Worm (Caenorhabditis elegans): ENCODE measurements around the gene sel-11.

Gene sel-11

DNA sequence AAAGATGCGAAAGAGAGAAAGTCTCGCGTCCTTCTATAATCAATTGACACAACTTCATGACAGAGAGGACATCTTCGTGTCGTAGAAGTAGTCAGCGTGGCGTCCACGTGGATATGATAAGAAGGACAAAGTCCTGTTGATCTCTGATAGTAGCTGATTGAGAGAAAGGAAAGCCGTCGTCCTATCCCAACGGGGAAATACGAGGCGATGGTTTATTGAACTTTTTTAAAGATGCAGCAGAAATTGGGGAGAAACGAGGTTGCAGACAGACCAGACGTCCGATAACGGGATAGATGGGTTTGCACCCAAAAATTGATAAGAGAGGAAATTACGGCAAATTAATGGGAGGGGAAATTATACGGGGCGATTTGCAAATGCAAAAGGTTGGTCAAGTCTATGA is 35.4 kb downstream of the sel-11 start (continued):
- TF ChIP-seq nhr-237 (tag; optimal IDR thresholded peaks at IDR 0.05) (no peak), nfya-1 (tag; optimal IDR thresholded peaks at IDR 0.05; ENCODE audit: insufficient read depth) (peak; percentile 27)

DNA sequence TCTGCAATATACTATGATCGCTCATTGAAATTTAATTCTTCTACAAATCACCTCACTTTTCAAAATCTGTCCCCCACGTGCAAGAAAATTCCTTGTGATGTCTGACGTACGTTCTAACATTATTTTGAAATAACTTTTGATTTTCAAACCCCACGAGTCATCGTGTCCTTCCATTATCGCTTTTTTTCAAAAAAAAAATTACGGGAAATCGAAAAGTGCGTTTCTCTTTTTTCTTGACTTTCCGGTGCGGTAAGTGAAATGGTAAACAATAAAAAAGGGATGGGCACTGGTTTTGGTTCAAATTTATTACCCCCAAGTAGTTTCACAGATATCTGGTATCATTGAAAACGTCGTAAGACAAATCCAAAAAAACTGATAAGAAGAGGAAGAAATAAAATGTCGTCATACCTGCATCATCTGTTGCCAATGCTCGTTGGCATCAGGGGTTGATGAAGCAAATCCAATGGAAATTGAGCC is 36.4 kb downstream of the sel-11 start:
- TF ChIP-seq nhr-25 (tag; optimal IDR thresholded peaks at IDR 0.05) (peak; percentile 10), elt-3 (tag; optimal IDR thresholded peaks at IDR 0.05) (peak in 1 of 3 experiments; percentile 17), ceh-82 (tag; optimal IDR thresholded peaks at IDR 0.05) (no peak), nhr-43 (tag; optimal IDR thresholded peaks at IDR 0.05; ENCODE audit: poor library complexity, severe bottlenecking) (peak; percentile 40), egl-27 (tag; optimal IDR thresholded peaks at IDR 0.05) (no peak)

DNA sequence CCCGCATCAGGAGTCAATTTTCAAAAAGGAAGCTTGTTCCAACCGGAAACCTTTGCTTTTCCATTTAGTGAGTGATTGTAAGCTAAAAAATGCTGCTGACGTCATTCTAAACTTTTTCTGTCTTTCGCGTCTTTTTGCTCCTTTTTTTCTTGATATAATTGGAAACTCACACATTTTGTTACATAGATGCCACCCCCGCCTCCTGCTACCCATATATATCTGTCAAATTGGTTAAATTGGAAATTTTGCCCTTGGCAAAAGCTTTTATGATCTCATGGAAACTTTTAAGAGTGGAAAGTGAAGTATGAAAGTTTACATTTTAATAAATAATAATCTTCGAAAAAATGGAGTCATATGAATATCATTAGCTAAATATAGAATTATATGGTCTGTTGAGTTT is 42.8 kb downstream of the sel-11 start:
- TF ChIP-seq eor-1 (tag; optimal IDR thresholded peaks at IDR 0.05) (no peak), nfya-1 (tag; optimal IDR thresholded peaks at IDR 0.05; ENCODE audit: insufficient read depth) (no peak), lsy-12 (tag; optimal IDR thresholded peaks at IDR 0.05) (no peak), nhr-11 (tag; optimal IDR thresholded peaks at IDR 0.05) (no peak)

- TF ChIP-seq ama-1 (optimal IDR thresholded peaks at IDR 0.05) (no peak), unc-39 (tag; optimal IDR thresholded peaks at IDR 0.05) (no peak), daf-12 (tag; optimal IDR thresholded peaks at IDR 0.05) (no peak), nhr-23 (tag; optimal IDR thresholded peaks at IDR 0.05) (no peak), mdl-1 (tag; optimal IDR thresholded peaks at IDR 0.05) (no peak), eor-1 (tag; optimal IDR thresholded peaks at IDR 0.05) (no peak), nhr-67 (tag; optimal IDR thresholded peaks at IDR 0.05) (no peak), jun-1 (tag; optimal IDR thresholded peaks at IDR 0.05) (no peak), pha-4 (tag; optimal IDR thresholded peaks at IDR 0.05) (no peak), sea-2 (GFP tag; optimal IDR thresholded peaks at IDR 0.05) (no peak), lin-39 (tag; optimal IDR thresholded peaks at IDR 0.05) (no peak), tbx-2 (tag; optimal IDR thresholded peaks at IDR 0.05) (no peak), ceh-28 (tag; optimal IDR thresholded peaks at IDR 0.05) (no peak), nhr-43 (tag; optimal IDR thresholded peaks at IDR 0.05; ENCODE audit: poor library complexity, severe bottlenecking) (no peak)
Observed at ce11 chrV:11811921-11812320, 44.8 kb downstream of the sel-11 start, which contains the start of gene D2023.3. TSS of gene D2023.3 (minus strand) at chrV:11812021.

- TF ChIP-seq snpc-4 (tag; optimal IDR thresholded peaks at IDR 0.05), result no peak
- no peak for TF ChIP-seq lin-15B (tag; optimal IDR thresholded peaks at IDR 0.05)
- no peak for TF ChIP-seq ceh-9 (tag; optimal IDR thresholded peaks at IDR 0.05)
- no peak for TF ChIP-seq ztf-4 (tag; optimal IDR thresholded peaks at IDR 0.05)
- no peak for TF ChIP-seq ZK546.5 (tag; optimal IDR thresholded peaks at IDR 0.05)
- no peak for TF ChIP-seq nhr-11 (tag; optimal IDR thresholded peaks at IDR 0.05)
- no peak for TF ChIP-seq lin-39 (tag; optimal IDR thresholded peaks at IDR 0.05)
- no peak for TF ChIP-seq unc-39 (tag; optimal IDR thresholded peaks at IDR 0.05)
- TF ChIP-seq ceh-16 (tag; optimal IDR thresholded peaks at IDR 0.05), result no peak
- TF ChIP-seq eor-1 (tag; optimal IDR thresholded peaks at IDR 0.05), result no peak
- TF ChIP-seq jun-1 (tag; optimal IDR thresholded peaks at IDR 0.05), result no peak
- no peak for TF ChIP-seq tbx-2 (tag; optimal IDR thresholded peaks at IDR 0.05)
- TF ChIP-seq sea-2 (GFP tag; optimal IDR thresholded peaks at IDR 0.05), result no peak
- TF ChIP-seq pqm-1 (tag; optimal IDR thresholded peaks at IDR 0.05), result no peak
- no peak for TF ChIP-seq fkh-2 (tag; optimal IDR thresholded peaks at IDR 0.05)
Observed at ce11 chrV:11815566-11815965, 48.4 kb downstream of the sel-11 start.

DNA sequence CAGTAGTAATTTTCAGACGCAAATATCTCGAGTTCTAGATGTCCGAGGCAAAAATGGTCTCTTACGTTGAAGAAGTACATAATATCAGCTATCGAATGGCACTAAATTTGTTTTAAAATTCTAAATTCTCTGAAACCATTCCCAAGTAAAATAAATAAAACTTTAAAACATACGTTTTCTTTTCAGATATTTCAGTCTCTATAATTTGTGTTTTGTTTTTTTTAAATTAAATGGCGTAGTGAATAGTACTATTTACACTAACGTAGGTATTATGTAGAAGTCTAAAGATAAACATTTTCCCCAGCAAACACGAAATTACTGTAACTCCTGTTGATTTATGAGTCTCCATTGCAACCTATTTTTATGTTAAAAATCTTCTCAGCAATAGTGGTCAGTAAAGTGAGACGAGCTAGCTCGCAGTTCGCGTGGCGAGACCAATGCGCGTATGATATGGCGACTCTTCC is 50.2 kb downstream of the sel-11 start:
- TF ChIP-seq lsy-12 (tag; optimal IDR thresholded peaks at IDR 0.05) (no peak), ztf-11 (tag; optimal IDR thresholded peaks at IDR 0.05) (no peak), nhr-23 (tag; optimal IDR thresholded peaks at IDR 0.05) (no peak)

ce11 chrV:11818064-11818463 is 50.9 kb downstream of the sel-11 start:
- no peak for TF ChIP-seq sea-2 (GFP tag; optimal IDR thresholded peaks at IDR 0.05)
- TF ChIP-seq elt-2 (tag; optimal IDR thresholded peaks at IDR 0.05), result no peak
- no peak for TF ChIP-seq ceh-82 (tag; optimal IDR thresholded peaks at IDR 0.05)
- no peak for TF ChIP-seq R02D3.7 (tag; optimal IDR thresholded peaks at IDR 0.05)
- no peak for TF ChIP-seq nfya-1 (tag; optimal IDR thresholded peaks at IDR 0.05; ENCODE audit: insufficient read depth)
- TF ChIP-seq eor-1 (tag; optimal IDR thresholded peaks at IDR 0.05), result no peak
- no peak for TF ChIP-seq nhr-11 (tag; optimal IDR thresholded peaks at IDR 0.05)
- TF ChIP-seq nhr-77 (tag; optimal IDR thresholded peaks at IDR 0.05), result no peak
- TF ChIP-seq ZK546.5 (tag; optimal IDR thresholded peaks at IDR 0.05), result no peak
- TF ChIP-seq nhr-76 (tag; optimal IDR thresholded peaks at IDR 0.05), result no peak
- TF ChIP-seq mdl-1 (tag; optimal IDR thresholded peaks at IDR 0.05), result no peak
- no peak for TF ChIP-seq nhr-43 (tag; optimal IDR thresholded peaks at IDR 0.05; ENCODE audit: poor library complexity, severe bottlenecking)
- TF ChIP-seq lsy-12 (tag; optimal IDR thresholded peaks at IDR 0.05), result no peak
- TF ChIP-seq lin-39 (tag; optimal IDR thresholded peaks at IDR 0.05), result no peak
- TF ChIP-seq snpc-4 (tag; optimal IDR thresholded peaks at IDR 0.05), result no peak
- no peak for TF ChIP-seq nhr-28 (tag; optimal IDR thresholded peaks at IDR 0.05)
- no peak for TF ChIP-seq fkh-2 (tag; optimal IDR thresholded peaks at IDR 0.05)
- no peak for TF ChIP-seq zag-1 (tag; optimal IDR thresholded peaks at IDR 0.05)
- no peak for TF ChIP-seq mml-1 (tag; optimal IDR thresholded peaks at IDR 0.05)
